Fruit fly (Drosophila melanogaster) whole organism, pupa: ENCODE results near the gene CG5860.
A peak's percentile ranks its signal among the peaks of the same experiment; 100 is the strongest.

Experiments
- CG10348 ChIP-seq: fragments of 200-800 bp; sonication (Bioruptor generic); IDR thresholded peaks from 2 replicates; pipeline ENCODE4 v1.3.6; 2022; ENCODE audit warnings: missing biosample characterization, missing genetic modification characterization
- CG12605 ChIP-seq: fragments of 200-800 bp; sonication (Bioruptor generic); IDR thresholded peaks from 2 replicates; pipeline ENCODE4 v1.3.6; 2022; ENCODE audit warnings: missing biosample characterization, missing genetic modification characterization
- CG13204 ChIP-seq: fragments of 200-800 bp; sonication (Bioruptor generic); optimal IDR thresholded peaks from 2 replicates; lab custom pipeline; 2018; ENCODE audit warnings: missing biosample characterization, mild to moderate bottlenecking, missing genetic modification characterization, moderate library complexity
- CG14655 ChIP-seq: fragments of 200-800 bp; sonication (Bioruptor generic); optimal IDR thresholded peaks from 3 replicates; lab custom pipeline; 2017; ENCODE audit warnings: mild to moderate bottlenecking, missing biosample characterization, missing genetic modification reagents, missing genetic modification characterization
- CG15710 ChIP-seq: fragments of 200-800 bp; sonication (Bioruptor generic); optimal IDR thresholded peaks from 2 replicates; lab custom pipeline; 2018; ENCODE audit warnings: missing biosample characterization, mild to moderate bottlenecking, missing genetic modification characterization, moderate library complexity
- CG17806 ChIP-seq: fragments of 200-800 bp; sonication (Bioruptor generic); optimal IDR thresholded peaks from 2 replicates; lab custom pipeline; 2018; ENCODE audit warnings: missing biosample characterization, mild to moderate bottlenecking, missing genetic modification characterization, moderate library complexity
- CG32121 ChIP-seq: fragments of 200-800 bp; sonication (Bioruptor generic); IDR thresholded peaks from 2 replicates; pipeline ENCODE4 v1.3.6; 2022; ENCODE audit warnings: missing biosample characterization, missing genetic modification characterization
- CG34367 ChIP-seq: fragments of 200-800 bp; sonication (Bioruptor generic); optimal IDR thresholded peaks from 2 replicates; lab custom pipeline; 2018; ENCODE audit warnings: missing biosample characterization, mild to moderate bottlenecking, missing genetic modification characterization
- CG4496 ChIP-seq: fragments of 200-800 bp; sonication (Bioruptor generic); IDR thresholded peaks from 3 replicates; pipeline ENCODE4 v1.3.6; 2022; ENCODE audit warnings: missing biosample characterization, missing genetic modification characterization
- CG8159 ChIP-seq: fragments of 200-800 bp; sonication (Bioruptor generic); optimal IDR thresholded peaks from 3 replicates; lab custom pipeline; 2018; ENCODE audit warnings: missing biosample characterization, mild to moderate bottlenecking, missing genetic modification characterization, moderate library complexity
- CG8301 ChIP-seq: fragments of 200-800 bp; sonication (Bioruptor generic); optimal IDR thresholded peaks from 2 replicates; lab custom pipeline; 2018; ENCODE audit warnings: missing biosample characterization, mild to moderate bottlenecking, missing genetic modification characterization
- CG9948 ChIP-seq: fragments of 200-800 bp; sonication (Bioruptor generic); optimal IDR thresholded peaks from 2 replicates; lab custom pipeline; 2018; ENCODE audit warnings: missing biosample characterization, mild to moderate bottlenecking, missing genetic modification characterization, moderate library complexity
- D1 ChIP-seq: fragments of 200-800 bp; sonication (Bioruptor generic); optimal IDR thresholded peaks from 2 replicates; lab custom pipeline; 2018; ENCODE audit warnings: missing biosample characterization, mild to moderate bottlenecking, missing genetic modification characterization, moderate library complexity
- EcR ChIP-seq: fragments of 200-800 bp; sonication (Bioruptor generic); optimal IDR thresholded peaks from 3 replicates; lab custom pipeline; 2019; ENCODE audit warnings: missing biosample characterization, missing genetic modification characterization, mild to moderate bottlenecking, moderate library complexity, missing genetic modification reagents
- Ets98B ChIP-seq: fragments of 200-800 bp; sonication (Bioruptor generic); IDR thresholded peaks from 2 replicates; pipeline ENCODE4 v1.3.6; 2022; ENCODE audit warnings: missing biosample characterization, missing genetic modification characterization
- Pif1A ChIP-seq: fragments of 200-800 bp; sonication (Bioruptor generic); optimal IDR thresholded peaks from 3 replicates; lab custom pipeline; 2016; ENCODE audit warnings: missing biosample characterization, missing genetic modification characterization
- Pif1B ChIP-seq: fragments of 200-800 bp; sonication (Bioruptor generic); optimal IDR thresholded peaks from 3 replicates; lab custom pipeline; 2016; ENCODE audit warnings: missing biosample characterization, missing genetic modification characterization
- Snoo ChIP-seq: fragments of 200-800 bp; sonication (Bioruptor generic); optimal IDR thresholded peaks from 3 replicates; lab custom pipeline; 2017; ENCODE audit warnings: missing biosample characterization, mild to moderate bottlenecking, missing genetic modification characterization, inconsistent platforms
- fd96Ca ChIP-seq: fragments of 200-800 bp; sonication (Bioruptor generic); IDR thresholded peaks from 3 replicates; pipeline ENCODE4 v1.3.6; 2022; ENCODE audit warnings: missing biosample characterization, missing genetic modification characterization
- gl ChIP-seq: fragments of 200-800 bp; sonication (Bioruptor generic); optimal IDR thresholded peaks from 2 replicates; lab custom pipeline; 2018; ENCODE audit warnings: missing biosample characterization, mild to moderate bottlenecking, missing genetic modification characterization
- rn ChIP-seq: fragments of 200-800 bp; sonication (Bioruptor generic); IDR thresholded peaks from 2 replicates; pipeline ENCODE4 v1.3.6; 2022; ENCODE audit warnings: missing biosample characterization, missing genetic modification characterization

Gene CG5860

dm6 chr3R:17394318-17395188 is 14.9 kb upstream of the CG5860 start, which contains the start of gene CREG:
Gene CREG, minus strand, starts transcription at chr3R:17394640.
- TF ChIP-seq EcR (GFP tag; lab: Kevin White, UChicago) (peak; percentile 85), Pif1A (GFP tag; lab: Kevin White, UChicago) (peak; percentile 32), Pif1B (peak; percentile 18), CG9948 (tag; lab: Kevin White, UChicago) (peak; percentile 11), CG15710 (tag; lab: Kevin White, UChicago) (peak; percentile 23), CG32121 (GFP tag; lab: Robert Waterston, UW) (no peak), CG8159 (tag; lab: Kevin White, UChicago) (peak; percentile 41), Ets98B (GFP tag; lab: Robert Waterston, UW) (0 out of 2 replicates have a peak, but pooled peaks have one; percentile 24), gl (tag; lab: Kevin White, UChicago) (no peak), fd96Ca (GFP tag; lab: Robert Waterston, UW) (no peak), CG14655 (peak; percentile 53), CG34367 (tag; lab: Kevin White, UChicago) (no peak), CG8301 (peak; percentile 38), D1 (tag; lab: Kevin White, UChicago) (peak; percentile 24), Snoo (peak; percentile 46), CG12605 (GFP tag; lab: Robert Waterston, UW) (0 out of 2 replicates have a peak, but pooled peaks have one; percentile 7), rn (GFP tag; lab: Robert Waterston, UW) (no peak), CG10348 (GFP tag; lab: Robert Waterston, UW) (no peak), CG13204 (GFP tag; lab: Kevin White, UChicago) (no peak), CG4496 (GFP tag; lab: Robert Waterston, UW) (no peak), CG17806 (tag; lab: Kevin White, UChicago) (no peak)

- no peak for TF ChIP-seq CG4496 (GFP tag; lab: Robert Waterston, UW)
- TF ChIP-seq CG17806 (tag; lab: Kevin White, UChicago) = no peak
- no peak for TF ChIP-seq gl (tag; lab: Kevin White, UChicago)
- no peak for TF ChIP-seq D1 (tag; lab: Kevin White, UChicago)
- TF ChIP-seq CG14655 = no peak
- no peak for TF ChIP-seq CG34367 (tag; lab: Kevin White, UChicago)
- TF ChIP-seq Pif1B = no peak
- TF ChIP-seq CG15710 (tag; lab: Kevin White, UChicago) = no peak
- TF ChIP-seq EcR (GFP tag; lab: Kevin White, UChicago) = no peak
- TF ChIP-seq fd96Ca (GFP tag; lab: Robert Waterston, UW) = no peak
- TF ChIP-seq CG8301 = no peak
- no peak for TF ChIP-seq rn (GFP tag; lab: Robert Waterston, UW)
- no peak for TF ChIP-seq Pif1A (GFP tag; lab: Kevin White, UChicago)
- TF ChIP-seq CG9948 (tag; lab: Kevin White, UChicago) = no peak
- no peak for TF ChIP-seq CG8159 (tag; lab: Kevin White, UChicago)
- TF ChIP-seq CG10348 (GFP tag; lab: Robert Waterston, UW) = no peak
Measured at dm6 chr3R:17400102-17400501, 9.3 kb upstream of the CG5860 start.

dm6 chr3R:17400675-17401118 is 8.7 kb upstream of the CG5860 start:
- no peak for TF ChIP-seq Snoo
- TF ChIP-seq CG13204 (GFP tag; lab: Kevin White, UChicago) = no peak
- TF ChIP-seq D1 (tag; lab: Kevin White, UChicago) = peak; percentile 17
- peak; percentile 48 for TF ChIP-seq CG15710 (tag; lab: Kevin White, UChicago)
- TF ChIP-seq CG17806 (tag; lab: Kevin White, UChicago) = peak; percentile 75
- peak; percentile 44 for TF ChIP-seq gl (tag; lab: Kevin White, UChicago)
- TF ChIP-seq Ets98B (GFP tag; lab: Robert Waterston, UW) = peak; percentile 36; the same call in 1 of the 2 replicates
- TF ChIP-seq CG12605 (GFP tag; lab: Robert Waterston, UW) = peak; percentile 58
- no peak for TF ChIP-seq fd96Ca (GFP tag; lab: Robert Waterston, UW)
- peak; percentile 50 for TF ChIP-seq Pif1B
- TF ChIP-seq CG8301 = peak; percentile 84
- peak; percentile 27 for TF ChIP-seq CG34367 (tag; lab: Kevin White, UChicago)
- no peak for TF ChIP-seq CG10348 (GFP tag; lab: Robert Waterston, UW)
- peak; percentile 69 for TF ChIP-seq CG9948 (tag; lab: Kevin White, UChicago)
- TF ChIP-seq CG32121 (GFP tag; lab: Robert Waterston, UW) = peak; percentile 59
- no peak for TF ChIP-seq EcR (GFP tag; lab: Kevin White, UChicago)
- TF ChIP-seq CG8159 (tag; lab: Kevin White, UChicago) = peak; percentile 78
- peak; percentile 83 for TF ChIP-seq CG14655
- TF ChIP-seq CG4496 (GFP tag; lab: Robert Waterston, UW) = peak; percentile 66; the same call in 1 of the 3 replicates
- TF ChIP-seq Pif1A (GFP tag; lab: Kevin White, UChicago) = peak; percentile 83
- no peak for TF ChIP-seq rn (GFP tag; lab: Robert Waterston, UW)

dm6 chr3R:17401289-17401752 is 8.1 kb upstream of the CG5860 start:
- no peak for TF ChIP-seq CG12605 (GFP tag; lab: Robert Waterston, UW)
- peak; percentile 8 for TF ChIP-seq D1 (tag; lab: Kevin White, UChicago)
- TF ChIP-seq CG4496 (GFP tag; lab: Robert Waterston, UW) = peak; percentile 57; the same call in 1 of the 3 replicates
- peak; percentile 37; the same call in 1 of the 2 replicates for TF ChIP-seq Ets98B (GFP tag; lab: Robert Waterston, UW)
- TF ChIP-seq CG9948 (tag; lab: Kevin White, UChicago) = no peak
- TF ChIP-seq Snoo = peak; percentile 7
- TF ChIP-seq CG32121 (GFP tag; lab: Robert Waterston, UW) = peak; percentile 31; the same call in 1 of the 2 replicates
- TF ChIP-seq CG14655 = no peak
- no peak for TF ChIP-seq Pif1A (GFP tag; lab: Kevin White, UChicago)
